Worm (Caenorhabditis elegans) whole organism, L3 larva: Measurements from ENCODE around the gene dec-7.

Experiments used
- nhr-12 ChIP-seq: fragments of 150-350 bp; optimal IDR thresholded peaks from 2 replicates; lab custom pipeline; 2014; ENCODE audit warnings: missing biosample characterization, missing genetic modification characterization
- nhr-23 ChIP-seq: fragments of 150-350 bp; optimal IDR thresholded peaks from 2 replicates; lab custom pipeline; 2014; ENCODE audit warnings: missing biosample characterization, missing genetic modification reagents, missing genetic modification characterization

DNA sequence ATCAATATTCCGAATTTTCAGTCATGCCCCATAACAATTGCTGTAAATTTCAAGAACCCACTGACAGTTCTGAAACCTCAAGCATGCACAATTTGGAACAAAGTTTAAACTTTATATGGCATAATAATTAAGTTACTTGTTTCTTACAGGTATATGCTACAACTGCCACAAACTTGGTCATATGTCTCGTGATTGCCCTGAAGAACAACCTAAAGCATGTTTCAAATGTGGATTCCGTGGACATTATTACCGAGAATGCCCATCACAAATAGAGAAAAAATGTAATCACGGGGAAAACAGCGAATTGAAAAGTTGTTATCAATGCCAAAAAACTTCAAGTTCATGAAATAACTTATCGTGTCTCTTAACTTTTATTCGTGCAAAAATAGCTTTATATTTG, 19.2 kb upstream of the dec-7 start:
- TF ChIP-seq nhr-23 (tag; lab: Kevin White, UChicago): no peak
- TF ChIP-seq nhr-12 (tag; lab: Kevin White, UChicago): no peak
